Fruit fly (Drosophila melanogaster) whole organism, embryonic: ENCODE results near the gene Art9.

ENCODE experiments used
- Awh ChIP-seq: fragments of 200-800 bp; sonication (Bioruptor generic); IDR thresholded peaks from 2 replicates; pipeline ENCODE4, ENCODE4 v1.3.6; 2022; ENCODE audit warnings: missing biosample characterization, missing genetic modification characterization
- CG12942 ChIP-seq: fragments of 200-800 bp; sonication (Bioruptor generic); optimal IDR thresholded peaks from 3 replicates; lab custom pipeline; 2016; ENCODE audit warnings: missing biosample characterization, missing genetic modification characterization
- CG6765 ChIP-seq: fragments of 200-800 bp; sonication (Bioruptor generic); optimal IDR thresholded peaks from 3 replicates; lab custom pipeline; 2017; ENCODE audit warnings: missing biosample characterization, mild to moderate bottlenecking, missing genetic modification characterization
- CTCF ChIP-seq: fragments of 200-800 bp; sonication (Bioruptor generic); optimal IDR thresholded peaks from 2 replicates; lab custom pipeline; 2017; ENCODE audit warnings: missing biosample characterization, mild to moderate bottlenecking, missing genetic modification characterization, moderate library complexity
- Dfd ChIP-seq, 2 experiments: fragments of >200 bp; optimal IDR thresholded peaks; 2 replicates each; lab custom pipeline; 2017; ENCODE audit warnings: missing biosample characterization in 2 of 2, missing genetic modification characterization in 2 of 2
- Dll ChIP-seq: fragments of 200-800 bp; sonication (Bioruptor generic); IDR thresholded peaks from 4 replicates; pipeline ENCODE4 v1.3.6; 2022; ENCODE audit warnings: missing biosample characterization, missing genetic modification characterization; ENCODE audit not compliant: partially characterized antibody
- Dp ChIP-seq: fragments of 200-800 bp; sonication (Bioruptor generic); optimal IDR thresholded peaks from 2 replicates; lab custom pipeline; 2018; ENCODE audit warnings: missing biosample characterization, mild to moderate bottlenecking, missing genetic modification characterization, moderate library complexity
- Drgx ChIP-seq: fragments of 200-800 bp; sonication (Bioruptor generic); IDR thresholded peaks from 2 replicates; pipeline ENCODE4 v1.3.6; 2022; ENCODE audit warnings: missing biosample characterization, missing genetic modification characterization
- Ets97D ChIP-seq: fragments of 200-800 bp; sonication (Bioruptor generic); optimal IDR thresholded peaks from 3 replicates; lab custom pipeline; 2016; ENCODE audit warnings: missing biosample characterization, missing genetic modification characterization
- Oli ChIP-seq: fragments of 200-800 bp; sonication (Bioruptor generic); optimal IDR thresholded peaks from 2 replicates; lab custom pipeline; 2018; ENCODE audit warnings: missing biosample characterization, mild to moderate bottlenecking, missing genetic modification characterization, moderate library complexity
- da ChIP-seq: fragments of 200-800 bp; sonication (Bioruptor generic); optimal IDR thresholded peaks from 2 replicates; lab custom pipeline; 2016; ENCODE audit warnings: missing biosample characterization, missing genetic modification characterization
- fd102C ChIP-seq: fragments of 200-800 bp; sonication (Bioruptor generic); optimal IDR thresholded peaks from 2 replicates; lab custom pipeline; 2018; ENCODE audit warnings: missing biosample characterization, mild to moderate bottlenecking, missing genetic modification characterization, moderate library complexity
- gt ChIP-seq: fragments of 200-800 bp; sonication (Bioruptor generic); IDR thresholded peaks from 2 replicates; pipeline ENCODE4 v1.3.6; 2022; ENCODE audit warnings: missing biosample characterization, missing genetic modification characterization
- sisA ChIP-seq: fragments of 200-800 bp; sonication (Bioruptor generic); IDR thresholded peaks from 2 replicates; pipeline ENCODE4 v1.3.6; 2022; ENCODE audit warnings: missing biosample characterization, missing genetic modification characterization

- TF ChIP-seq Oli (tag; lab: Kevin White, UChicago) = no peak
- no peak for TF ChIP-seq fd102C (GFP tag; lab: Kevin White, UChicago)
- no peak for TF ChIP-seq Dll (GFP tag; lab: Robert Waterston, UW)
- TF ChIP-seq CG6765 (GFP tag; lab: Kevin White, UChicago) = no peak
- TF ChIP-seq Awh = no peak
- no peak for TF ChIP-seq CTCF (GFP tag; lab: Kevin White, UChicago)
- no peak for TF ChIP-seq da (GFP tag; lab: Kevin White, UChicago)
- no peak for TF ChIP-seq Drgx (GFP tag; lab: Robert Waterston, UW)
- TF ChIP-seq CG12942 (GFP tag; lab: Kevin White, UChicago) = no peak
- TF ChIP-seq Dp (GFP tag; lab: Kevin White, UChicago) = no peak
- no peak for TF ChIP-seq gt (GFP tag; lab: Robert Waterston, UW)
- no peak for TF ChIP-seq Dfd (GFP tag; optimal IDR thresholded peaks at IDR 0.05; lab: Kevin White, UChicago)
- no peak for TF ChIP-seq sisA (GFP tag; lab: Robert Waterston, UW)
- no peak for TF ChIP-seq Ets97D (GFP tag; lab: Kevin White, UChicago)
These were observed 34.9 kb upstream of the Art9 start for dm6 chr3R:13978078-13978559.
